Fruit fly (Drosophila melanogaster) whole organism, embryonic: Measurements from ENCODE around the gene Bace.

Experiments
- CG12104 ChIP-seq: fragments of 200-800 bp; sonication (Bioruptor generic); optimal IDR thresholded peaks from 3 replicates; lab custom pipeline; 2016; ENCODE audit warnings: missing biosample characterization, missing genetic modification characterization
- CG12299 ChIP-seq: fragments of 200-800 bp; sonication (Bioruptor generic); optimal IDR thresholded peaks from 2 replicates; lab custom pipeline; 2018; ENCODE audit warnings: missing biosample characterization, mild to moderate bottlenecking, missing genetic modification characterization
- CG13624 ChIP-seq: fragments of 200-800 bp; sonication (Bioruptor generic); optimal IDR thresholded peaks from 2 replicates; lab custom pipeline; 2016; ENCODE audit warnings: missing biosample characterization, missing genetic modification characterization
- CG18262 ChIP-seq: fragments of 200-800 bp; optimal IDR thresholded peaks from 3 replicates; lab custom pipeline; 2019; ENCODE audit warnings: missing biosample characterization, mild to moderate bottlenecking, missing genetic modification characterization, moderate library complexity
- CG2202 ChIP-seq: fragments of 200-800 bp; sonication (Bioruptor generic); optimal IDR thresholded peaks from 2 replicates; lab custom pipeline; 2018; ENCODE audit warnings: missing biosample characterization, mild to moderate bottlenecking, missing genetic modification characterization
- CG32772 ChIP-seq: fragments of 200-800 bp; sonication (Bioruptor generic); IDR thresholded peaks from 2 replicates; pipeline ENCODE4 v1.3.6; 2022; ENCODE audit warnings: missing biosample characterization, missing genetic modification characterization
- CG42726 ChIP-seq: fragments of 200-800 bp; sonication (Bioruptor generic); IDR thresholded peaks from 2 replicates; pipeline ENCODE4 v1.3.6; 2022; ENCODE audit warnings: missing biosample characterization, missing genetic modification characterization; ENCODE audit not compliant: partially characterized antibody
- CG6254 ChIP-seq: fragments of 200-800 bp; sonication (Bioruptor generic); optimal IDR thresholded peaks from 3 replicates; lab custom pipeline; 2017; ENCODE audit warnings: mild to moderate bottlenecking, missing biosample characterization, missing genetic modification reagents, missing genetic modification characterization
- CG6654 ChIP-seq: fragments of 200-800 bp; sonication (Bioruptor generic); optimal IDR thresholded peaks from 2 replicates; lab custom pipeline; 2017; ENCODE audit warnings: missing biosample characterization, mild to moderate bottlenecking, missing genetic modification characterization
- CG6689 ChIP-seq: fragments of 200-800 bp; sonication (Bioruptor generic); IDR thresholded peaks from 2 replicates; pipeline ENCODE4 v1.3.6; 2022; ENCODE audit warnings: missing biosample characterization, missing genetic modification characterization
- CG7357 ChIP-seq: fragments of 200-800 bp; sonication (Bioruptor generic); IDR thresholded peaks from 3 replicates; pipeline ENCODE4 v1.3.6; 2022; ENCODE audit warnings: missing biosample characterization, missing genetic modification characterization
- CG7372 ChIP-seq: fragments of 200-800 bp; sonication (Bioruptor generic); IDR thresholded peaks from 2 replicates; pipeline ENCODE4 v1.3.6; 2022; ENCODE audit warnings: missing biosample characterization, missing genetic modification characterization
- CG7786 ChIP-seq: fragments of 200-800 bp; sonication (Bioruptor generic); optimal IDR thresholded peaks from 2 replicates; lab custom pipeline; 2016; ENCODE audit warnings: missing biosample characterization, missing genetic modification characterization
- CG8290 ChIP-seq, 3 experiments: fragments of 200-800 bp; sonication (Bioruptor generic); optimal IDR thresholded peaks; 2 replicates each; lab custom pipeline; 2016 to 2019; ENCODE audit warnings: missing biosample characterization in 3 of 3, missing genetic modification characterization in 3 of 3, mild to moderate bottlenecking in 2 of 3, moderate library complexity in 1 of 3
- CG9215 ChIP-seq: fragments of 200-800 bp; sonication (Bioruptor generic); IDR thresholded peaks from 2 replicates; pipeline ENCODE4 v1.3.6; 2022; ENCODE audit warnings: missing biosample characterization, missing genetic modification characterization
- CG9609 ChIP-seq: fragments of 200-800 bp; sonication (Bioruptor generic); optimal IDR thresholded peaks from 3 replicates; lab custom pipeline; 2016; ENCODE audit warnings: missing biosample characterization, missing genetic modification characterization
- CrebB ChIP-seq: fragments of 200-800 bp; sonication (Bioruptor generic); optimal IDR thresholded peaks from 3 replicates; lab custom pipeline; 2018; ENCODE audit warnings: missing biosample characterization, mild to moderate bottlenecking, missing genetic modification characterization
- Deaf1 ChIP-seq: fragments of 200-800 bp; optimal IDR thresholded peaks from 3 replicates; lab custom pipeline; 2019; ENCODE audit warnings: missing biosample characterization, mild to moderate bottlenecking, missing genetic modification characterization, moderate library complexity
- Dip3 ChIP-seq: fragments of 200-800 bp; sonication (Bioruptor generic); optimal IDR thresholded peaks from 3 replicates; lab custom pipeline; 2016; ENCODE audit warnings: missing biosample characterization, missing genetic modification characterization
- Ets97D ChIP-seq: fragments of 200-800 bp; sonication (Bioruptor generic); optimal IDR thresholded peaks from 3 replicates; lab custom pipeline; 2016; ENCODE audit warnings: missing biosample characterization, missing genetic modification characterization
- Fer1 ChIP-seq: fragments of 200-800 bp; sonication (Bioruptor generic); optimal IDR thresholded peaks from 2 replicates; lab custom pipeline; 2017; ENCODE audit warnings: missing biosample characterization, mild to moderate bottlenecking, missing genetic modification characterization
- H2.0 ChIP-seq: fragments of 200-800 bp; sonication (Bioruptor generic); IDR thresholded peaks from 2 replicates; pipeline ENCODE4 v1.3.6; 2022; ENCODE audit warnings: missing biosample characterization, missing genetic modification characterization
- Med ChIP-seq: fragments of 200-800 bp; sonication (Bioruptor generic); peaks from one replicate; lab custom pipeline; 2016; ENCODE audit warnings: missing biosample characterization, missing genetic modification characterization, mild to moderate bottlenecking, inconsistent platforms, moderate library complexity
- Meics ChIP-seq: fragments of 200-800 bp; sonication (Bioruptor generic); optimal IDR thresholded peaks from 2 replicates; lab custom pipeline; 2017; ENCODE audit warnings: missing biosample characterization, mild to moderate bottlenecking, missing genetic modification characterization
- NK7.1 ChIP-seq: fragments of 200-800 bp; sonication (Bioruptor generic); optimal IDR thresholded peaks from 3 replicates; lab custom pipeline; 2016; ENCODE audit warnings: missing biosample characterization, missing genetic modification characterization
- Poxn ChIP-seq: fragments of 200-800 bp; sonication (Bioruptor generic); IDR thresholded peaks from 2 replicates; pipeline ENCODE4 v1.3.6; 2022; ENCODE audit warnings: missing biosample characterization, missing genetic modification characterization
- Ptx1 ChIP-seq: fragments of 200-800 bp; sonication (Bioruptor generic); IDR thresholded peaks from 2 replicates; pipeline ENCODE4 v1.3.6; 2022; ENCODE audit warnings: missing biosample characterization, missing genetic modification characterization
- az2 ChIP-seq: fragments of 200-800 bp; sonication (Bioruptor generic); optimal IDR thresholded peaks from 3 replicates; lab custom pipeline; 2016; ENCODE audit warnings: missing biosample characterization, missing genetic modification characterization
- bsh ChIP-seq, 2 experiments: fragments of 200-800 bp; sonication (Bioruptor generic); optimal IDR thresholded peaks; 2 replicates each; lab custom pipeline; 2017 to 2018; ENCODE audit warnings: mild to moderate bottlenecking in 2 of 2, missing biosample characterization in 2 of 2, missing genetic modification characterization in 2 of 2, moderate library complexity in 1 of 2
- cas ChIP-seq: fragments of 200-800 bp; sonication (Bioruptor generic); IDR thresholded peaks from 2 replicates; pipeline ENCODE4 v1.3.6; 2022; ENCODE audit warnings: missing biosample characterization, missing genetic modification characterization
- chinmo ChIP-seq: fragments of 200-800 bp; sonication (Bioruptor generic); IDR thresholded peaks from 4 replicates; pipeline ENCODE4 v1.3.6; 2022; ENCODE audit warnings: missing biosample characterization, missing genetic modification characterization; ENCODE audit not compliant: partially characterized antibody
- ci ChIP-seq: fragments of 200-800 bp; sonication (Bioruptor generic); IDR thresholded peaks from 3 replicates; pipeline ENCODE4 v1.3.6; 2022; ENCODE audit warnings: missing biosample characterization, missing genetic modification characterization
- crc ChIP-seq: fragments of 200-800 bp; sonication (Bioruptor generic); optimal IDR thresholded peaks from 2 replicates; lab custom pipeline; 2016; ENCODE audit warnings: missing biosample characterization, missing genetic modification characterization
- dmrt11E ChIP-seq: fragments of 200-800 bp; sonication (Bioruptor generic); optimal IDR thresholded peaks from 3 replicates; lab custom pipeline; 2018; ENCODE audit warnings: missing biosample characterization, mild to moderate bottlenecking, missing genetic modification characterization, moderate library complexity
- fru ChIP-seq: fragments of >200 bp; optimal IDR thresholded peaks from 2 replicates; lab custom pipeline; 2017
- ftz-f1 ChIP-seq: fragments of 200-800 bp; sonication (Bioruptor generic); optimal IDR thresholded peaks from 2 replicates; lab custom pipeline; 2016; ENCODE audit warnings: missing biosample characterization, missing genetic modification characterization
- hb ChIP-seq: fragments of 200-800 bp; sonication (Bioruptor generic); IDR thresholded peaks from 3 replicates; pipeline ENCODE4 v1.3.6; 2022; ENCODE audit warnings: missing biosample characterization, missing genetic modification characterization; ENCODE audit not compliant: partially characterized antibody
- ind ChIP-seq: fragments of 200-800 bp; sonication (Bioruptor generic); optimal IDR thresholded peaks from 3 replicates; lab custom pipeline; 2016; ENCODE audit warnings: missing biosample characterization, missing genetic modification characterization
- insv ChIP-seq, 2 experiments: fragments of 200-800 bp; sonication (Bioruptor generic); optimal IDR thresholded peaks; 3 replicates each; lab custom pipeline; 2016 to 2018; ENCODE audit warnings: missing biosample characterization in 2 of 2, missing genetic modification characterization in 2 of 2
- lbe ChIP-seq: fragments of 200-800 bp; sonication (Bioruptor generic); optimal IDR thresholded peaks from 2 replicates; lab custom pipeline; 2016; ENCODE audit warnings: missing biosample characterization, mild to moderate bottlenecking, missing genetic modification characterization
- luna ChIP-seq: fragments of 200-800 bp; sonication (Bioruptor generic); optimal IDR thresholded peaks from 2 replicates; lab custom pipeline; 2016; ENCODE audit warnings: missing biosample characterization, missing genetic modification characterization
- mam ChIP-seq: fragments of 200-800 bp; sonication (Bioruptor generic); optimal IDR thresholded peaks from 3 replicates; lab custom pipeline; 2016; ENCODE audit warnings: missing biosample characterization, missing genetic modification characterization
- mirr ChIP-seq: fragments of 200-800 bp; sonication (Bioruptor generic); optimal IDR thresholded peaks from 3 replicates; lab custom pipeline; 2018; ENCODE audit warnings: missing biosample characterization, mild to moderate bottlenecking, missing genetic modification characterization
- pzg ChIP-seq: fragments of 200-800 bp; sonication (Bioruptor generic); optimal IDR thresholded peaks from 3 replicates; lab custom pipeline; 2018; ENCODE audit warnings: missing biosample characterization, mild to moderate bottlenecking, missing genetic modification characterization, moderate library complexity
- row ChIP-seq: fragments of 200-800 bp; sonication (Bioruptor generic); IDR thresholded peaks from 3 replicates; pipeline ENCODE4 v1.3.6; 2022; ENCODE audit warnings: missing biosample characterization, missing genetic modification characterization
- run ChIP-seq: fragments of 200-800 bp; sonication (Bioruptor generic); optimal IDR thresholded peaks from 3 replicates; lab custom pipeline; 2018; ENCODE audit warnings: missing biosample characterization, mild to moderate bottlenecking, missing genetic modification characterization
- ssp ChIP-seq: fragments of 200-800 bp; sonication (Bioruptor generic); IDR thresholded peaks from 2 replicates; pipeline ENCODE4 v1.3.6; 2022; ENCODE audit warnings: missing biosample characterization, missing genetic modification characterization
- vvl ChIP-seq: fragments of 200-800 bp; sonication (Bioruptor generic); IDR thresholded peaks from 2 replicates; pipeline ENCODE4 v1.3.6; 2022; ENCODE audit warnings: missing biosample characterization, missing genetic modification characterization
- zfh2 ChIP-seq: fragments of 200-800 bp; sonication (Bioruptor generic); optimal IDR thresholded peaks from 2 replicates; lab custom pipeline; 2016; ENCODE audit warnings: missing biosample characterization, missing genetic modification characterization

Gene Bace

DNA sequence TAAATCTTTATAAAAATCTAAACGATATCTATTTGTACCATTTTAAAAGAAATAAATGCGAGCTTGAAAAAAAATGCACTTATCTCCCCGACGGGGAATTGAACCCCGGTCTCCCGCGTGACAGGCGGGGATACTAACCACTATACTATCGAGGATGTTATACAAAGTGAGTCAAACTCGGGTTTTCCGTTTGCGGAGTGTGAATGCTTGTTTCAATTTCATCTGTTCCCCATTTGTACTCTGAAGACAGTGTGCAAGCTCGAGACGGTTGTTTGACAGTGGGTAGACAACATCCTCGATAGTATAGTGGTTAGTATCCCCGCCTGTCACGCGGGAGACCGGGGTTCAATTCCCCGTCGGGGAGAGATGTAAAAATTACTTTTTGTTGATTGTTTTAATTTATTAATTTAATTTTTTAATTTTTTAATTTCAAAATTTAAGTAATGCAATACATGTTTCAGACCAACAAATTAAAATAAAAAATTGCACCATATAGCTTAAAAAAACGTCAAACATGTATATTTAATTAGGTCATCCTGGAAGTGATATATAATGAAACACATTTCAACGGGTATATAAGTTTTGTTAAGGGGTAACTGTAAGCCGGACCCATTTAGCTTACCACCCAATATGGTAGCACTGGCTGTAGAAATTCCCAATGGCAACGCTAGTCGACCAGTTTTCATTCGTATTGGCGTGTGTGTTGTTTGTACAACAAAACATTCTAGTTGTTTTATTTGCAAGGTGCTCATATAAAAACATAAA is 45.5 kb upstream of the Bace start, which contains the start of gene Sema1a (continued):
- TF ChIP-seq CrebB (tag; lab: Kevin White, UChicago) (peak; percentile 30), luna (GFP tag; lab: Kevin White, UChicago) (peak; percentile 74), zfh2 (peak; percentile 60), Deaf1 (tag; lab: Kevin White, UChicago) (peak; percentile 19), CG8290 (GFP tag; optimal IDR thresholded peaks at IDR 0.05; lab: Kevin White, UChicago) (peak; percentile 65), CG8290 (tag; optimal IDR thresholded peaks at IDR 0.05; lab: Kevin White, UChicago) (peak; percentile 35 to 89), CG7786 (GFP tag; lab: Kevin White, UChicago) (peak; percentile 33), dmrt11E (peak; percentile 18), run (tag; lab: Kevin White, UChicago) (peak; percentile 48), Poxn (GFP tag; lab: Robert Waterston, UW) (peak; percentile 67; the same call in 1 of the 2 replicates), ftz-f1 (GFP tag; lab: Kevin White, UChicago) (no peak), CG6254 (GFP tag; lab: Kevin White, UChicago) (peak; percentile 58), CG42726 (GFP tag; lab: Robert Waterston, UW) (peak; percentile 95), insv (GFP tag; optimal IDR thresholded peaks at IDR 0.05; lab: Kevin White, UChicago) (peak in 1 of 2 experiments; percentile 71), mirr (peak; percentile 6), ind (GFP tag; lab: Kevin White, UChicago) (peak; percentile 51), CG7372 (GFP tag; lab: Robert Waterston, UW) (peak; percentile 64), bsh (GFP tag; optimal IDR thresholded peaks at IDR 0.05; lab: Kevin White, UChicago) (peak in 1 of 2 experiments; percentile 45), row (GFP tag; lab: Robert Waterston, UW) (peak; percentile 92), ssp (peak; percentile 27), Med (GFP tag; lab: Kevin White, UChicago) (peak; percentile 90), NK7.1 (GFP tag; lab: Kevin White, UChicago) (peak; percentile 17), CG12104 (GFP tag; lab: Kevin White, UChicago) (no peak), chinmo (GFP tag; lab: Robert Waterston, UW) (peak; percentile 73; the same call in 2 of the 4 replicates), CG6654 (GFP tag; lab: Kevin White, UChicago) (no peak), vvl (GFP tag; lab: Robert Waterston, UW) (peak; percentile 79), Ptx1 (GFP tag; lab: Robert Waterston, UW) (peak; percentile 68), Dip3 (GFP tag; lab: Kevin White, UChicago) (peak; percentile 52), CG2202 (tag; lab: Kevin White, UChicago) (peak; percentile 31), hb (peak; percentile 64; the same call in 2 of the 3 replicates), CG9215 (no peak), Meics (GFP tag; lab: Kevin White, UChicago) (peak; percentile 47), Ets97D (GFP tag; lab: Kevin White, UChicago) (peak; percentile 36), crc (GFP tag; lab: Kevin White, UChicago) (peak; percentile 70), mam (peak; percentile 87), CG9609 (GFP tag; lab: Kevin White, UChicago) (peak; percentile 45), ci (GFP tag; lab: Robert Waterston, UW) (peak; percentile 89), CG7357 (GFP tag; lab: Robert Waterston, UW) (no peak; the same call in 2 of the 3 replicates), CG32772 (no peak; the same call in 1 of the 2 replicates), CG13624 (GFP tag; lab: Kevin White, UChicago) (peak; percentile 67), CG6689 (GFP tag; lab: Robert Waterston, UW) (peak; percentile 49; the same call in 1 of the 2 replicates), CG18262 (peak; percentile 69), az2 (GFP tag; lab: Kevin White, UChicago) (peak; percentile 81), fru (no peak), CG12299 (no peak), lbe (GFP tag; lab: Kevin White, UChicago) (no peak), pzg (GFP tag; lab: Kevin White, UChicago) (peak; percentile 40), H2.0 (GFP tag; lab: Robert Waterston, UW) (peak; percentile 76), Fer1 (GFP tag; lab: Kevin White, UChicago) (peak; percentile 58), cas (GFP tag; lab: Robert Waterston, UW) (0 out of 2 replicates have a peak, but pooled peaks have one; percentile 38)
